Worm (Caenorhabditis elegans): ENCODE data around the gene fbxb-10.

The fbxb-10 gene

ce11 chrII:1806358-1806757, 11.8 kb downstream of the fbxb-10 start, which contains the start of gene C08F1.12:
TSS of gene C08F1.12 (minus strand) at chrII:1806458.
- no peak for TF ChIP-seq alr-1 (tag; optimal IDR thresholded peaks at IDR 0.05; ENCODE audit: borderline replicate concordance)
- no peak for TF ChIP-seq dpl-1 (GFP tag; optimal IDR thresholded peaks at IDR 0.05)
- no peak for TF ChIP-seq nhr-12 (tag; optimal IDR thresholded peaks at IDR 0.05)
- no peak for TF ChIP-seq ama-1 (optimal IDR thresholded peaks at IDR 0.05)
- TF ChIP-seq vab-15 (tag; optimal IDR thresholded peaks at IDR 0.05), result no peak
- no peak for TF ChIP-seq jun-1 (tag; optimal IDR thresholded peaks at IDR 0.05)
- TF ChIP-seq egl-13 (tag; optimal IDR thresholded peaks at IDR 0.05), result no peak
- no peak for TF ChIP-seq pax-3 (tag; optimal IDR thresholded peaks at IDR 0.05)
- no peak for TF ChIP-seq nhr-77 (tag; optimal IDR thresholded peaks at IDR 0.05)
- no peak for TF ChIP-seq lin-39 (tag; optimal IDR thresholded peaks at IDR 0.05)
- TF ChIP-seq Y116A8C.19 (tag; optimal IDR thresholded peaks at IDR 0.05; ENCODE audit: borderline replicate concordance), result no peak
- TF ChIP-seq elt-3 (tag; optimal IDR thresholded peaks at IDR 0.05), result no peak
- TF ChIP-seq F16B12.6 (tag; optimal IDR thresholded peaks at IDR 0.05), result no peak
- TF ChIP-seq sptf-1 (tag; optimal IDR thresholded peaks at IDR 0.05), result no peak

- TF ChIP-seq pag-3 (tag; optimal IDR thresholded peaks at IDR 0.05; ENCODE audit: borderline replicate concordance, insufficient read depth) (no peak), zag-1 (tag; optimal IDR thresholded peaks at IDR 0.05) (no peak), hlh-4 (tag; optimal IDR thresholded peaks at IDR 0.05) (no peak), lin-39 (tag; optimal IDR thresholded peaks at IDR 0.05) (no peak), nhr-12 (tag; optimal IDR thresholded peaks at IDR 0.05) (no peak), lin-14 (GFP tag; optimal IDR thresholded peaks at IDR 0.05) (no peak), hpl-2 (GFP tag; optimal IDR thresholded peaks at IDR 0.05) (no peak), snpc-4 (tag; optimal IDR thresholded peaks at IDR 0.05) (no peak), efl-3 (GFP tag; optimal IDR thresholded peaks at IDR 0.05) (no peak), Y116A8C.19 (tag; optimal IDR thresholded peaks at IDR 0.05; ENCODE audit: borderline replicate concordance) (no peak), ztf-11 (tag; optimal IDR thresholded peaks at IDR 0.05) (no peak), nhr-77 (tag; optimal IDR thresholded peaks at IDR 0.05) (no peak)
Measured at ce11 chrII:1788087-1788486, 30.1 kb downstream of the fbxb-10 start, which contains the start of the genes C08F1.6 and fbxb-13. TSS of gene C08F1.6 (minus strand) at chrII:1788187. TSS of gene fbxb-13 (plus strand) at chrII:1788277.

ce11 chrII:1787208-1787607, 31.0 kb downstream of the fbxb-10 start:
- TF ChIP-seq sptf-1 (tag; optimal IDR thresholded peaks at IDR 0.05) (no peak), sup-37 (GFP tag; optimal IDR thresholded peaks at IDR 0.05) (no peak), zip-4 (GFP tag; optimal IDR thresholded peaks at IDR 0.05) (no peak), lin-15B (tag; optimal IDR thresholded peaks at IDR 0.05) (no peak), pag-3 (tag; optimal IDR thresholded peaks at IDR 0.05; ENCODE audit: borderline replicate concordance, insufficient read depth) (no peak), ceh-88 (GFP tag; IDR thresholded peaks at IDR 0.05) (no peak), egl-13 (tag; optimal IDR thresholded peaks at IDR 0.05) (no peak), unc-86 (tag; optimal IDR thresholded peaks at IDR 0.05) (no peak), nhr-12 (tag; optimal IDR thresholded peaks at IDR 0.05) (no peak), snu-23 (GFP tag; optimal IDR thresholded peaks at IDR 0.05) (no peak), nhr-90 (tag; optimal IDR thresholded peaks at IDR 0.05; ENCODE audit: poor library complexity) (no peak), swsn-7 (tag; optimal IDR thresholded peaks at IDR 0.05) (no peak)

- no peak for TF ChIP-seq ceh-82 (tag; optimal IDR thresholded peaks at IDR 0.05)
- TF ChIP-seq dpl-1 (GFP tag; optimal IDR thresholded peaks at IDR 0.05), result no peak
- no peak for TF ChIP-seq fkh-8 (tag; optimal IDR thresholded peaks at IDR 0.05)
- no peak for TF ChIP-seq Y116A8C.19 (tag; optimal IDR thresholded peaks at IDR 0.05; ENCODE audit: borderline replicate concordance)
- no peak for TF ChIP-seq nhr-84 (tag; optimal IDR thresholded peaks at IDR 0.05)
- TF ChIP-seq unc-62 (GFP tag; optimal IDR thresholded peaks at IDR 0.05), result no peak
- no peak for TF ChIP-seq C16A3.4 (tag; optimal IDR thresholded peaks at IDR 0.05)
- TF ChIP-seq rnt-1 (tag; optimal IDR thresholded peaks at IDR 0.05), result no peak
- TF ChIP-seq efl-1 (optimal IDR thresholded peaks at IDR 0.05), result no peak
- TF ChIP-seq efl-1 (GFP tag; optimal IDR thresholded peaks at IDR 0.05 in 1 of 2), result no peak
- no peak for TF ChIP-seq zip-4 (GFP tag; optimal IDR thresholded peaks at IDR 0.05)
- TF ChIP-seq ztf-4 (tag; optimal IDR thresholded peaks at IDR 0.05), result no peak
- no peak for TF ChIP-seq lir-3 (tag; optimal IDR thresholded peaks at IDR 0.05; ENCODE audit: poor library complexity)
Measured at ce11 chrII:1786209-1786608, 32.0 kb downstream of the fbxb-10 start, which contains the start of gene C08F1.10. TSS of gene C08F1.10 (minus strand) at chrII:1786309.

Measured in whole organism, L1 larva.